Fruit fly (Drosophila melanogaster) whole organism, embryonic: Measurements from ENCODE around the gene lute.

ENCODE experiments used
- B-H1 ChIP-seq: fragments of 200-800 bp; sonication (Bioruptor generic); IDR thresholded peaks from 3 replicates; pipeline ENCODE4 v1.3.6; 2022; ENCODE audit warnings: missing biosample characterization, missing genetic modification characterization
- CG10431 ChIP-seq: fragments of 200-800 bp; sonication (Bioruptor generic); optimal IDR thresholded peaks from 3 replicates; lab custom pipeline; 2018; ENCODE audit warnings: missing biosample characterization, mild to moderate bottlenecking, missing genetic modification characterization
- CG10462 ChIP-seq: fragments of 200-800 bp; sonication (Bioruptor generic); optimal IDR thresholded peaks from 2 replicates; lab custom pipeline; 2016; ENCODE audit warnings: missing biosample characterization, missing genetic modification characterization
- CG11504 ChIP-seq: fragments of 200-800 bp; sonication (Bioruptor generic); optimal IDR thresholded peaks from 3 replicates; lab custom pipeline; 2019; ENCODE audit warnings: missing biosample characterization, mild to moderate bottlenecking, missing genetic modification characterization, moderate library complexity
- CG11560 ChIP-seq: fragments of 200-800 bp; sonication (Bioruptor generic); IDR thresholded peaks from 3 replicates; pipeline ENCODE4 v1.3.6; 2022; ENCODE audit warnings: missing biosample characterization, missing genetic modification characterization
- CG11696 ChIP-seq: fragments of 200-800 bp; sonication (Bioruptor generic); IDR thresholded peaks from 2 replicates; pipeline ENCODE4 v1.3.6; 2022; ENCODE audit warnings: missing biosample characterization, missing genetic modification characterization
- CG1233 ChIP-seq: fragments of 200-800 bp; sonication (Bioruptor generic); optimal IDR thresholded peaks from 4 replicates; lab custom pipeline; 2018; ENCODE audit warnings: missing biosample characterization, mild to moderate bottlenecking, missing genetic modification characterization
- CG12942 ChIP-seq: fragments of 200-800 bp; sonication (Bioruptor generic); optimal IDR thresholded peaks from 3 replicates; lab custom pipeline; 2016; ENCODE audit warnings: missing biosample characterization, missing genetic modification characterization
- CG13287 ChIP-seq: fragments of 200-800 bp; sonication (Bioruptor generic); IDR thresholded peaks from 2 replicates; pipeline ENCODE4 v1.3.6; 2022; ENCODE audit warnings: missing biosample characterization, missing genetic modification characterization; ENCODE audit not compliant: partially characterized antibody
- CG14710 ChIP-seq: fragments of 200-800 bp; sonication (Bioruptor generic); optimal IDR thresholded peaks from 3 replicates; lab custom pipeline; 2019; ENCODE audit warnings: missing biosample characterization, mild to moderate bottlenecking, missing genetic modification characterization, moderate library complexity
- CG18262 ChIP-seq: fragments of 200-800 bp; optimal IDR thresholded peaks from 3 replicates; lab custom pipeline; 2019; ENCODE audit warnings: missing biosample characterization, mild to moderate bottlenecking, missing genetic modification characterization, moderate library complexity
- CG18599 ChIP-seq: fragments of 200-800 bp; sonication (Bioruptor generic); optimal IDR thresholded peaks from 3 replicates; lab custom pipeline; 2017; ENCODE audit warnings: missing biosample characterization, missing genetic modification characterization, mild to moderate bottlenecking, moderate library complexity, missing genetic modification reagents
- CG2129 ChIP-seq: fragments of 200-800 bp; sonication (Bioruptor generic); IDR thresholded peaks from 2 replicates; pipeline ENCODE4 v1.3.6; 2022; ENCODE audit warnings: missing biosample characterization, missing genetic modification characterization; ENCODE audit not compliant: partially characterized antibody
- CG2199 ChIP-seq: fragments of 200-800 bp; sonication (Bioruptor generic); IDR thresholded peaks from 3 replicates; pipeline ENCODE4 v1.3.6; 2022; ENCODE audit warnings: missing biosample characterization, missing genetic modification characterization
- CG2202 ChIP-seq: fragments of 200-800 bp; sonication (Bioruptor generic); optimal IDR thresholded peaks from 2 replicates; lab custom pipeline; 2018; ENCODE audit warnings: missing biosample characterization, mild to moderate bottlenecking, missing genetic modification characterization
- CG2678 ChIP-seq: fragments of 200-800 bp; sonication (Bioruptor generic); optimal IDR thresholded peaks from 3 replicates; lab custom pipeline; 2019; ENCODE audit warnings: missing biosample characterization, mild to moderate bottlenecking, missing genetic modification characterization, moderate library complexity
- CG4404 ChIP-seq: fragments of 200-800 bp; sonication (Bioruptor generic); IDR thresholded peaks from 2 replicates; pipeline ENCODE4 v1.3.6; 2022; ENCODE audit warnings: missing biosample characterization, missing genetic modification characterization
- CG5953 ChIP-seq: fragments of 200-800 bp; sonication (Bioruptor generic); IDR thresholded peaks from 2 replicates; pipeline ENCODE4 v1.3.6; 2022; ENCODE audit warnings: missing biosample characterization, missing genetic modification characterization
- CG6813 ChIP-seq: fragments of 200-800 bp; sonication (Bioruptor generic); optimal IDR thresholded peaks from 2 replicates; lab custom pipeline; 2017; ENCODE audit warnings: missing biosample characterization, missing genetic modification characterization, mild to moderate bottlenecking, moderate library complexity, missing genetic modification reagents
- CG9215 ChIP-seq: fragments of 200-800 bp; sonication (Bioruptor generic); IDR thresholded peaks from 2 replicates; pipeline ENCODE4 v1.3.6; 2022; ENCODE audit warnings: missing biosample characterization, missing genetic modification characterization
- Deaf1 ChIP-seq: fragments of 200-800 bp; optimal IDR thresholded peaks from 3 replicates; lab custom pipeline; 2019; ENCODE audit warnings: missing biosample characterization, mild to moderate bottlenecking, missing genetic modification characterization, moderate library complexity
- Fer3 ChIP-seq: fragments of 200-800 bp; sonication (Bioruptor generic); optimal IDR thresholded peaks from 2 replicates; lab custom pipeline; 2018; ENCODE audit warnings: missing biosample characterization, mild to moderate bottlenecking, missing genetic modification characterization, moderate library complexity
- HLHmδ ChIP-seq: fragments of 200-800 bp; sonication (Bioruptor generic); optimal IDR thresholded peaks from 2 replicates; lab custom pipeline; 2018; ENCODE audit warnings: missing biosample characterization, mild to moderate bottlenecking, missing genetic modification characterization, moderate library complexity
- Hsf ChIP-seq: fragments of 200-800 bp; sonication (Bioruptor generic); optimal IDR thresholded peaks from 3 replicates; lab custom pipeline; 2016; ENCODE audit warnings: missing biosample characterization, missing genetic modification characterization
- Kr ChIP-seq: fragments of 200-800 bp; sonication (Bioruptor generic); optimal IDR thresholded peaks from 2 replicates; lab custom pipeline; 2017; ENCODE audit warnings: missing biosample characterization, mild to moderate bottlenecking, missing genetic modification characterization
- Med ChIP-seq: fragments of 200-800 bp; sonication (Bioruptor generic); peaks from one replicate; lab custom pipeline; 2016; ENCODE audit warnings: missing biosample characterization, missing genetic modification characterization, mild to moderate bottlenecking, inconsistent platforms, moderate library complexity
- Oaz ChIP-seq: fragments of 200-800 bp; sonication (Bioruptor generic); IDR thresholded peaks from 2 replicates; pipeline ENCODE4 v1.3.6; 2022; ENCODE audit warnings: missing biosample characterization, missing genetic modification characterization
- PHDP ChIP-seq: fragments of 200-800 bp; sonication (Bioruptor generic); optimal IDR thresholded peaks from 3 replicates; lab custom pipeline; 2018; ENCODE audit warnings: missing biosample characterization, mild to moderate bottlenecking, missing genetic modification characterization, moderate library complexity
- Ptx1 ChIP-seq: fragments of 200-800 bp; sonication (Bioruptor generic); IDR thresholded peaks from 2 replicates; pipeline ENCODE4 v1.3.6; 2022; ENCODE audit warnings: missing biosample characterization, missing genetic modification characterization
- Spps ChIP-seq: fragments of 200-800 bp; sonication (Bioruptor generic); optimal IDR thresholded peaks from 2 replicates; lab custom pipeline; 2018; ENCODE audit warnings: missing biosample characterization, mild to moderate bottlenecking, missing genetic modification characterization
- al ChIP-seq: fragments of 200-800 bp; sonication (Bioruptor generic); IDR thresholded peaks from 2 replicates; pipeline ENCODE4 v1.3.6; 2022; ENCODE audit warnings: missing biosample characterization, missing genetic modification characterization
- ara ChIP-seq: fragments of 200-800 bp; sonication (Bioruptor generic); IDR thresholded peaks from 2 replicates; pipeline ENCODE4 v1.3.6; 2022; ENCODE audit warnings: missing biosample characterization, missing genetic modification characterization
- caup ChIP-seq: fragments of 200-800 bp; sonication (Bioruptor generic); optimal IDR thresholded peaks from 3 replicates; lab custom pipeline; 2017; ENCODE audit warnings: missing biosample characterization, mild to moderate bottlenecking, missing genetic modification characterization, moderate library complexity; ENCODE audit not compliant: severe bottlenecking
- chinmo ChIP-seq: fragments of 200-800 bp; sonication (Bioruptor generic); IDR thresholded peaks from 4 replicates; pipeline ENCODE4 v1.3.6; 2022; ENCODE audit warnings: missing biosample characterization, missing genetic modification characterization; ENCODE audit not compliant: partially characterized antibody
- da ChIP-seq: fragments of 200-800 bp; sonication (Bioruptor generic); optimal IDR thresholded peaks from 2 replicates; lab custom pipeline; 2016; ENCODE audit warnings: missing biosample characterization, missing genetic modification characterization
- dati ChIP-seq: fragments of 200-800 bp; sonication (Bioruptor generic); IDR thresholded peaks from 2 replicates; pipeline ENCODE4 v1.3.6; 2022; ENCODE audit warnings: missing biosample characterization, missing genetic modification characterization
- dysf ChIP-seq: fragments of 200-800 bp; sonication (Bioruptor generic); IDR thresholded peaks from 3 replicates; pipeline ENCODE4 v1.3.6; 2022; ENCODE audit warnings: missing biosample characterization, missing genetic modification characterization
- eve ChIP-seq, 2 experiments: fragments of >200 bp; optimal IDR thresholded peaks; 2 replicates each; lab custom pipeline; 2017; ENCODE audit warnings: missing biosample characterization in 2 of 2, missing genetic modification characterization in 2 of 2
- eyg ChIP-seq: fragments of 200-800 bp; sonication (Bioruptor generic); optimal IDR thresholded peaks from 3 replicates; lab custom pipeline; 2016; ENCODE audit warnings: missing biosample characterization, missing genetic modification characterization
- hth ChIP-seq: fragments of >200 bp; optimal IDR thresholded peaks from 2 replicates; lab custom pipeline; 2017; ENCODE audit warnings: inconsistent platforms
- jumu ChIP-seq: fragments of 200-800 bp; sonication (Bioruptor generic); optimal IDR thresholded peaks from 3 replicates; lab custom pipeline; 2016; ENCODE audit warnings: missing biosample characterization, missing genetic modification characterization
- kni ChIP-seq: fragments of 200-800 bp; sonication (Bioruptor generic); optimal IDR thresholded peaks from 3 replicates; lab custom pipeline; 2017; ENCODE audit warnings: mild to moderate bottlenecking, missing biosample characterization, missing genetic modification reagents, missing genetic modification characterization
- knrl ChIP-seq: fragments of 200-800 bp; sonication (Bioruptor generic); IDR thresholded peaks from 3 replicates; pipeline ENCODE4 v1.3.6; 2022; ENCODE audit warnings: missing biosample characterization, missing genetic modification characterization; ENCODE audit not compliant: partially characterized antibody
- lab ChIP-seq: fragments of 200-800 bp; sonication (Bioruptor generic); optimal IDR thresholded peaks from 3 replicates; lab custom pipeline; 2017; ENCODE audit warnings: missing biosample characterization, missing genetic modification characterization, mild to moderate bottlenecking, moderate library complexity, missing genetic modification reagents
- lbe ChIP-seq: fragments of 200-800 bp; sonication (Bioruptor generic); optimal IDR thresholded peaks from 2 replicates; lab custom pipeline; 2016; ENCODE audit warnings: missing biosample characterization, mild to moderate bottlenecking, missing genetic modification characterization
- mirr ChIP-seq: fragments of 200-800 bp; sonication (Bioruptor generic); optimal IDR thresholded peaks from 3 replicates; lab custom pipeline; 2018; ENCODE audit warnings: missing biosample characterization, mild to moderate bottlenecking, missing genetic modification characterization
- oc ChIP-seq: fragments of 200-800 bp; sonication (Bioruptor generic); optimal IDR thresholded peaks from 2 replicates; lab custom pipeline; 2018; ENCODE audit warnings: missing biosample characterization, mild to moderate bottlenecking, missing genetic modification characterization, moderate library complexity
- org-1 ChIP-seq: fragments of 200-800 bp; sonication (Bioruptor generic); optimal IDR thresholded peaks from 2 replicates; lab custom pipeline; 2017; ENCODE audit warnings: missing biosample characterization, missing genetic modification characterization
- ranshi ChIP-seq: fragments of 200-800 bp; sonication (Bioruptor generic); IDR thresholded peaks from 2 replicates; pipeline ENCODE4 v1.3.6; 2022; ENCODE audit warnings: missing biosample characterization, missing genetic modification characterization
- ro ChIP-seq: fragments of 200-800 bp; sonication (Bioruptor generic); IDR thresholded peaks from 2 replicates; pipeline ENCODE4 v1.3.6; 2022; ENCODE audit warnings: missing biosample characterization, missing genetic modification characterization
- so ChIP-seq: fragments of 200-800 bp; sonication (Bioruptor generic); IDR thresholded peaks from 3 replicates; pipeline ENCODE4 v1.3.6; 2022; ENCODE audit warnings: missing biosample characterization, missing genetic modification characterization
- trh ChIP-seq: fragments of 200-800 bp; sonication (Bioruptor generic); optimal IDR thresholded peaks from 2 replicates; lab custom pipeline; 2016; ENCODE audit warnings: missing biosample characterization, missing genetic modification characterization

lute gene

DNA sequence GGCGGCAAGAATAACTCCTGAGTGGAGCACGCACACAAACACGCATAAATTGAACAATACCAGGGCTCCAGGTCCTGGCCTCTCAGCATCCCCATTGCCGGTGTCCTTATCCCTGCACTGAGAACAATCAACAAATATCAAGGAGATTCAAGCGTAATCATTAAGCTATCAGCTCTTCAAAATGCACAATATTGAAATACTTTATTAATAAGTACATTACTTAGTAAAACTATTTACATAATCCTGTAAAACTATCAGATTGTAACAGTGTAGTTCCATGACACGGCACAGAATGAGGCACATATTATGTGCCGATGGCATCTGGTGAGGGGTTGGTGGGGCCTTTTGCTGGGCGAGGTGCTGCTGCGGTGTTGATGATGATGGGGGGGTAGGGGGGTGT, 8.7 kb upstream of the lute start (continued):
- TF ChIP-seq ranshi (no peak; the same call in 1 of the 2 replicates), da (GFP tag; lab: Kevin White, UChicago) (no peak), CG10431 (GFP tag; lab: Kevin White, UChicago) (no peak), org-1 (no peak), trh (GFP tag; lab: Kevin White, UChicago) (no peak), Spps (tag; lab: Kevin White, UChicago) (no peak), CG2678 (tag; lab: Kevin White, UChicago) (peak; percentile 57), PHDP (tag; lab: Kevin White, UChicago) (no peak), CG11504 (tag; lab: Kevin White, UChicago) (peak; percentile 49), dysf (peak; percentile 65), jumu (GFP tag; lab: Kevin White, UChicago) (no peak), CG11696 (GFP tag; lab: Robert Waterston, UW) (no peak), CG12942 (GFP tag; lab: Kevin White, UChicago) (no peak), Deaf1 (tag; lab: Kevin White, UChicago) (no peak), ara (no peak), CG2129 (GFP tag; lab: Robert Waterston, UW) (no peak), CG18262 (tag; lab: Kevin White, UChicago) (no peak), CG5953 (GFP tag; lab: Robert Waterston, UW) (no peak), CG18599 (GFP tag; lab: Kevin White, UChicago) (peak; percentile 78), CG10462 (GFP tag; lab: Kevin White, UChicago) (no peak), Med (GFP tag; lab: Kevin White, UChicago) (peak; percentile 82), hth (lab: Kevin White, UChicago) (no peak), eyg (GFP tag; lab: Kevin White, UChicago) (no peak), ro (GFP tag; lab: Robert Waterston, UW) (no peak), knrl (GFP tag; lab: Robert Waterston, UW) (no peak), CG2202 (tag; lab: Kevin White, UChicago) (no peak), lbe (GFP tag; lab: Kevin White, UChicago) (no peak), CG11560 (tag; lab: Robert Waterston, UW) (no peak), chinmo (GFP tag; lab: Robert Waterston, UW) (no peak), oc (tag; lab: Kevin White, UChicago) (no peak), HLHmδ (GFP tag; lab: Kevin White, UChicago) (no peak), Oaz (GFP tag; lab: Robert Waterston, UW) (peak; percentile 15; the same call in 1 of the 2 replicates), Kr (no peak), Hsf (no peak), eve (GFP tag; optimal IDR thresholded peaks at IDR 0.05; lab: Kevin White, UChicago) (no peak), CG13287 (GFP tag; lab: Robert Waterston, UW) (no peak), Fer3 (peak; percentile 45), CG14710 (tag; lab: Kevin White, UChicago) (no peak), dati (no peak), CG6813 (peak; percentile 1), CG9215 (GFP tag; lab: Robert Waterston, UW) (no peak), mirr (GFP tag; lab: Kevin White, UChicago) (no peak), CG2199 (no peak), CG1233 (no peak), CG4404 (GFP tag; lab: Robert Waterston, UW) (no peak), caup (GFP tag; lab: Kevin White, UChicago) (peak; percentile 26), B-H1 (no peak), kni (no peak), lab (GFP tag; lab: Kevin White, UChicago) (peak; percentile 72), al (GFP tag; lab: Robert Waterston, UW) (no peak), Ptx1 (GFP tag; lab: Robert Waterston, UW) (peak; percentile 51), so (GFP tag; lab: Robert Waterston, UW) (0 out of 3 replicates have a peak, but pooled peaks have one; percentile 52)
